Fruit fly (Drosophila melanogaster) whole organism, embryonic: ENCODE results near the gene Pbgs.

Source experiments
- ATbp ChIP-seq: fragments of 200-800 bp; sonication (Bioruptor generic); optimal IDR thresholded peaks from 2 replicates; lab custom pipeline; 2017; ENCODE audit warnings: missing biosample characterization, mild to moderate bottlenecking, missing genetic modification characterization, missing genetic modification reagents
- Blimp-1 ChIP-seq: fragments of 200-800 bp; sonication (Bioruptor generic); optimal IDR thresholded peaks from 3 replicates; lab custom pipeline; 2018; ENCODE audit warnings: missing biosample characterization, missing genetic modification characterization, mild to moderate bottlenecking, moderate library complexity, missing genetic modification reagents
- CG10979 ChIP-seq: fragments of 200-800 bp; sonication (Bioruptor generic); optimal IDR thresholded peaks from 2 replicates; lab custom pipeline; 2018; ENCODE audit warnings: missing biosample characterization, mild to moderate bottlenecking, missing genetic modification characterization, moderate library complexity
- CG11504 ChIP-seq: fragments of 200-800 bp; sonication (Bioruptor generic); optimal IDR thresholded peaks from 3 replicates; lab custom pipeline; 2019; ENCODE audit warnings: missing biosample characterization, mild to moderate bottlenecking, missing genetic modification characterization, moderate library complexity
- CG12071 ChIP-seq: fragments of 200-800 bp; sonication (Bioruptor generic); optimal IDR thresholded peaks from 3 replicates; lab custom pipeline; 2018; ENCODE audit warnings: missing biosample characterization, mild to moderate bottlenecking, missing genetic modification characterization
- CG13287 ChIP-seq: fragments of 200-800 bp; sonication (Bioruptor generic); IDR thresholded peaks from 2 replicates; pipeline ENCODE4 v1.3.6; 2022; ENCODE audit warnings: missing biosample characterization, missing genetic modification characterization; ENCODE audit not compliant: partially characterized antibody
- CG16863 ChIP-seq: fragments of 200-800 bp; sonication (Bioruptor generic); optimal IDR thresholded peaks from 3 replicates; lab custom pipeline; 2016; ENCODE audit warnings: missing biosample characterization, missing genetic modification characterization
- CG17385 ChIP-seq: fragments of 200-800 bp; sonication (Bioruptor generic); optimal IDR thresholded peaks from 3 replicates; lab custom pipeline; 2018; ENCODE audit warnings: missing biosample characterization, mild to moderate bottlenecking, missing genetic modification characterization
- CG17612 ChIP-seq: fragments of 200-800 bp; sonication (Bioruptor generic); IDR thresholded peaks from 2 replicates; pipeline ENCODE4 v1.3.6; 2022; ENCODE audit warnings: missing biosample characterization, missing genetic modification characterization
- CG18262 ChIP-seq: fragments of 200-800 bp; optimal IDR thresholded peaks from 3 replicates; lab custom pipeline; 2019; ENCODE audit warnings: missing biosample characterization, mild to moderate bottlenecking, missing genetic modification characterization, moderate library complexity
- CG18764 ChIP-seq: fragments of 200-800 bp; sonication (Bioruptor generic); optimal IDR thresholded peaks from 3 replicates; lab custom pipeline; 2016; ENCODE audit warnings: missing biosample characterization, missing genetic modification characterization
- CG2678 ChIP-seq: fragments of 200-800 bp; sonication (Bioruptor generic); optimal IDR thresholded peaks from 3 replicates; lab custom pipeline; 2019; ENCODE audit warnings: missing biosample characterization, mild to moderate bottlenecking, missing genetic modification characterization, moderate library complexity
- CG2712 ChIP-seq: fragments of 200-800 bp; optimal IDR thresholded peaks from 3 replicates; lab custom pipeline; 2019; ENCODE audit warnings: missing biosample characterization, mild to moderate bottlenecking, missing genetic modification characterization, moderate library complexity
- CG31365 ChIP-seq: fragments of 200-800 bp; sonication (Bioruptor generic); optimal IDR thresholded peaks from 2 replicates; lab custom pipeline; 2018; ENCODE audit warnings: missing biosample characterization, mild to moderate bottlenecking, missing genetic modification characterization
- CG31441 ChIP-seq: fragments of 200-800 bp; sonication (Bioruptor generic); IDR thresholded peaks from 2 replicates; pipeline ENCODE4 v1.3.6; 2022; ENCODE audit warnings: missing biosample characterization, missing genetic modification characterization
- CG5245 ChIP-seq: fragments of 200-800 bp; sonication (Bioruptor generic); optimal IDR thresholded peaks from 3 replicates; lab custom pipeline; 2016; ENCODE audit warnings: missing biosample characterization, missing genetic modification characterization
- CG6813 ChIP-seq: fragments of 200-800 bp; sonication (Bioruptor generic); optimal IDR thresholded peaks from 2 replicates; lab custom pipeline; 2017; ENCODE audit warnings: missing biosample characterization, missing genetic modification characterization, mild to moderate bottlenecking, moderate library complexity, missing genetic modification reagents
- CG7372 ChIP-seq: fragments of 200-800 bp; sonication (Bioruptor generic); IDR thresholded peaks from 2 replicates; pipeline ENCODE4 v1.3.6; 2022; ENCODE audit warnings: missing biosample characterization, missing genetic modification characterization
- CG7556 ChIP-seq: fragments of 200-800 bp; sonication (Bioruptor generic); optimal IDR thresholded peaks from 2 replicates; lab custom pipeline; 2017; ENCODE audit warnings: missing biosample characterization, mild to moderate bottlenecking, missing genetic modification characterization
- Dad ChIP-seq: fragments of 200-800 bp; sonication (Bioruptor generic); optimal IDR thresholded peaks from 3 replicates; lab custom pipeline; 2016; ENCODE audit warnings: missing biosample characterization, missing genetic modification characterization
- Dfd ChIP-seq, 2 experiments: fragments of >200 bp; optimal IDR thresholded peaks; 2 replicates each; lab custom pipeline; 2017; ENCODE audit warnings: missing biosample characterization in 2 of 2, missing genetic modification characterization in 2 of 2
- Dref ChIP-seq: fragments of 200-800 bp; sonication (Bioruptor generic); IDR thresholded peaks from 2 replicates; pipeline ENCODE4 v1.3.6; 2022; ENCODE audit warnings: missing biosample characterization, missing genetic modification characterization
- HLH54F ChIP-seq: fragments of 200-800 bp; sonication (Bioruptor generic); optimal IDR thresholded peaks from 3 replicates; lab custom pipeline; 2016; ENCODE audit warnings: missing biosample characterization, missing genetic modification characterization
- Hmx ChIP-seq: fragments of 200-800 bp; sonication (Bioruptor generic); optimal IDR thresholded peaks from 2 replicates; lab custom pipeline; 2016; ENCODE audit warnings: missing biosample characterization, missing genetic modification characterization
- Hr3 ChIP-seq: fragments of 200-800 bp; sonication (Bioruptor generic); optimal IDR thresholded peaks from 3 replicates; lab custom pipeline; 2016; ENCODE audit warnings: missing biosample characterization, missing genetic modification characterization
- Hr51 ChIP-seq, 2 experiments: fragments of 200-800 bp; sonication (Bioruptor generic); optimal IDR thresholded peaks; 2 replicates in 1 of 2; 3 replicates in 1 of 2; lab custom pipeline; 2016 to 2018; ENCODE audit warnings: missing biosample characterization in 2 of 2, missing genetic modification characterization in 2 of 2, mild to moderate bottlenecking in 1 of 2, moderate library complexity in 1 of 2
- Lhr ChIP-seq: fragments of 200-800 bp; sonication (Bioruptor generic); optimal IDR thresholded peaks from 3 replicates; lab custom pipeline; 2017; ENCODE audit warnings: mild to moderate bottlenecking, missing biosample characterization, missing genetic modification reagents, missing genetic modification characterization
- MBD-R2 ChIP-seq: fragments of 200-800 bp; sonication (Bioruptor generic); IDR thresholded peaks from 2 replicates; pipeline ENCODE4 v1.3.6; 2022; ENCODE audit warnings: missing biosample characterization, missing genetic modification characterization
- Nf-YB ChIP-seq: fragments of 200-800 bp; sonication (Bioruptor generic); optimal IDR thresholded peaks from 3 replicates; lab custom pipeline; 2019; ENCODE audit warnings: missing biosample characterization, mild to moderate bottlenecking, missing genetic modification characterization, moderate library complexity
- Nf-YC ChIP-seq: fragments of 200-800 bp; optimal IDR thresholded peaks from 3 replicates; lab custom pipeline; 2019; ENCODE audit warnings: missing biosample characterization, mild to moderate bottlenecking, missing genetic modification characterization, moderate library complexity
- Xrp1 ChIP-seq: fragments of 200-800 bp; sonication (Bioruptor generic); IDR thresholded peaks from 2 replicates; pipeline ENCODE4 v1.3.6; 2022; ENCODE audit warnings: missing biosample characterization, missing genetic modification characterization
- ab ChIP-seq: fragments of 200-800 bp; sonication (Bioruptor generic); optimal IDR thresholded peaks from 2 replicates; lab custom pipeline; 2016; ENCODE audit warnings: missing biosample characterization, missing genetic modification characterization
- bbx ChIP-seq: fragments of 200-800 bp; sonication (Bioruptor generic); IDR thresholded peaks from 2 replicates; pipeline ENCODE4 v1.3.6; 2022; ENCODE audit warnings: missing biosample characterization, missing genetic modification characterization; ENCODE audit not compliant: partially characterized antibody
- bsh ChIP-seq, 2 experiments: fragments of 200-800 bp; sonication (Bioruptor generic); optimal IDR thresholded peaks; 2 replicates each; lab custom pipeline; 2017 to 2018; ENCODE audit warnings: mild to moderate bottlenecking in 2 of 2, missing biosample characterization in 2 of 2, missing genetic modification characterization in 2 of 2, moderate library complexity in 1 of 2
- chif ChIP-seq, 2 experiments: fragments of 200-800 bp; sonication (Bioruptor generic); optimal IDR thresholded peaks; 3 replicates each; lab custom pipeline; 2016; ENCODE audit warnings: missing biosample characterization in 2 of 2, missing genetic modification characterization in 2 of 2
- dan ChIP-seq: fragments of 200-800 bp; sonication (Bioruptor generic); IDR thresholded peaks from 2 replicates; pipeline ENCODE4 v1.3.6; 2022; ENCODE audit warnings: missing biosample characterization, missing genetic modification characterization
- dmrt99B ChIP-seq: fragments of 200-800 bp; sonication (Bioruptor generic); optimal IDR thresholded peaks from 2 replicates; lab custom pipeline; 2018; ENCODE audit warnings: missing biosample characterization, mild to moderate bottlenecking, missing genetic modification characterization, moderate library complexity
- fd102C ChIP-seq: fragments of 200-800 bp; sonication (Bioruptor generic); optimal IDR thresholded peaks from 2 replicates; lab custom pipeline; 2018; ENCODE audit warnings: missing biosample characterization, mild to moderate bottlenecking, missing genetic modification characterization, moderate library complexity
- gem ChIP-seq: fragments of 200-800 bp; sonication (Bioruptor generic); optimal IDR thresholded peaks from 2 replicates; lab custom pipeline; 2019; ENCODE audit warnings: missing biosample characterization, mild to moderate bottlenecking, missing genetic modification characterization, moderate library complexity
- jigr1 ChIP-seq: fragments of 200-800 bp; sonication (Bioruptor generic); IDR thresholded peaks from 3 replicates; pipeline ENCODE4 v1.3.6; 2022; ENCODE audit warnings: missing biosample characterization, missing genetic modification characterization
- kni ChIP-seq: fragments of 200-800 bp; sonication (Bioruptor generic); optimal IDR thresholded peaks from 3 replicates; lab custom pipeline; 2017; ENCODE audit warnings: mild to moderate bottlenecking, missing biosample characterization, missing genetic modification reagents, missing genetic modification characterization
- lab ChIP-seq: fragments of 200-800 bp; sonication (Bioruptor generic); optimal IDR thresholded peaks from 3 replicates; lab custom pipeline; 2017; ENCODE audit warnings: missing biosample characterization, missing genetic modification characterization, mild to moderate bottlenecking, moderate library complexity, missing genetic modification reagents
- nmo ChIP-seq: fragments of 200-800 bp; sonication (Bioruptor generic); optimal IDR thresholded peaks from 2 replicates; lab custom pipeline; 2018; ENCODE audit warnings: missing biosample characterization, mild to moderate bottlenecking, missing genetic modification characterization, moderate library complexity
- otp ChIP-seq: fragments of 200-800 bp; sonication (Bioruptor generic); IDR thresholded peaks from 3 replicates; pipeline ENCODE4, ENCODE4 v1.3.6; 2022; ENCODE audit warnings: missing biosample characterization, missing genetic modification characterization
- psq ChIP-seq: fragments of 200-800 bp; sonication (Bioruptor generic); optimal IDR thresholded peaks from 2 replicates; lab custom pipeline; 2017; ENCODE audit warnings: missing biosample characterization, missing genetic modification characterization
- row ChIP-seq: fragments of 200-800 bp; sonication (Bioruptor generic); IDR thresholded peaks from 3 replicates; pipeline ENCODE4 v1.3.6; 2022; ENCODE audit warnings: missing biosample characterization, missing genetic modification characterization
- salm ChIP-seq: fragments of 200-800 bp; sonication (Bioruptor generic); optimal IDR thresholded peaks from 2 replicates; lab custom pipeline; 2018; ENCODE audit warnings: missing biosample characterization, mild to moderate bottlenecking, missing genetic modification characterization
- tgo ChIP-seq: fragments of 200-800 bp; sonication (Bioruptor generic); IDR thresholded peaks from 3 replicates; pipeline ENCODE4 v1.3.6; 2022; ENCODE audit warnings: missing biosample characterization, missing genetic modification characterization
- vvl ChIP-seq: fragments of 200-800 bp; sonication (Bioruptor generic); IDR thresholded peaks from 2 replicates; pipeline ENCODE4 v1.3.6; 2022; ENCODE audit warnings: missing biosample characterization, missing genetic modification characterization
- z ChIP-seq: fragments of 200-800 bp; sonication (Bioruptor generic); IDR thresholded peaks from 3 replicates; pipeline ENCODE4 v1.3.6; 2022; ENCODE audit warnings: missing biosample characterization, missing genetic modification characterization

Gene Pbgs

dm6 chr3L:12310505-12310904, 39.4 kb upstream of the Pbgs start, which contains the start of gene CG44355 (continued):
- TF ChIP-seq Nf-YC (tag; lab: Kevin White, UChicago): peak; percentile 74
- no peak for TF ChIP-seq psq (GFP tag; lab: Kevin White, UChicago)
- no peak for TF ChIP-seq Dref (GFP tag; lab: Robert Waterston, UW)
- no peak for TF ChIP-seq CG31365 (tag; lab: Kevin White, UChicago)
- TF ChIP-seq dan (GFP tag; lab: Robert Waterston, UW): no peak
- TF ChIP-seq MBD-R2 (GFP tag; lab: Robert Waterston, UW): no peak
- TF ChIP-seq CG16863 (GFP tag; lab: Kevin White, UChicago): no peak
- no peak for TF ChIP-seq bbx (GFP tag; lab: Robert Waterston, UW)
- TF ChIP-seq Nf-YB (GFP tag; lab: Kevin White, UChicago): peak; percentile 34
- peak; percentile 2 for TF ChIP-seq CG10979 (tag; lab: Kevin White, UChicago)
- TF ChIP-seq z (GFP tag; lab: Robert Waterston, UW): no peak
- TF ChIP-seq jigr1 (GFP tag; lab: Robert Waterston, UW): no peak
- no peak for TF ChIP-seq ab (GFP tag; lab: Kevin White, UChicago)
- no peak for TF ChIP-seq Dfd (GFP tag; optimal IDR thresholded peaks at IDR 0.05; lab: Kevin White, UChicago)
- TF ChIP-seq tgo (GFP tag; lab: Robert Waterston, UW): no peak
- TF ChIP-seq HLH54F: no peak
- no peak for TF ChIP-seq Lhr (GFP tag; lab: Kevin White, UChicago)
- TF ChIP-seq CG17612 (GFP tag; lab: Robert Waterston, UW): no peak
- TF ChIP-seq Dad (GFP tag; lab: Kevin White, UChicago): no peak
- no peak for TF ChIP-seq kni (GFP tag; lab: Kevin White, UChicago)
- TF ChIP-seq fd102C: no peak
- no peak for TF ChIP-seq CG13287 (GFP tag; lab: Robert Waterston, UW)
- no peak for TF ChIP-seq chif (GFP tag; optimal IDR thresholded peaks at IDR 0.05; lab: Kevin White, UChicago)
- TF ChIP-seq Hr3 (GFP tag; lab: Kevin White, UChicago): no peak
- no peak for TF ChIP-seq CG12071 (GFP tag; lab: Kevin White, UChicago)
- TF ChIP-seq CG11504 (tag; lab: Kevin White, UChicago): peak; percentile 34
- no peak for TF ChIP-seq otp (GFP tag; lab: Robert Waterston, UW)

- TF ChIP-seq row (GFP tag; lab: Robert Waterston, UW) (peak; percentile 40; the same call in 1 of the 3 replicates), CG6813 (GFP tag; lab: Kevin White, UChicago) (no peak), Hr51 (GFP tag; optimal IDR thresholded peaks at IDR 0.05; lab: Kevin White, UChicago) (peak in 1 of 2 experiments; percentile 26), Xrp1 (peak; percentile 34; the same call in 1 of the 2 replicates), CG18764 (no peak), CG17385 (GFP tag; lab: Kevin White, UChicago) (peak; percentile 12), vvl (GFP tag; lab: Robert Waterston, UW) (0 out of 2 replicates have a peak, but pooled peaks have one; percentile 6), bsh (GFP tag; optimal IDR thresholded peaks at IDR 0.05; lab: Kevin White, UChicago) (peak in 1 of 2 experiments; percentile 54), CG5245 (GFP tag; lab: Kevin White, UChicago) (no peak), dmrt99B (tag; lab: Kevin White, UChicago) (peak; percentile 8), nmo (peak; percentile 37), Blimp-1 (GFP tag; lab: Kevin White, UChicago) (peak; percentile 26), ATbp (peak; percentile 2), CG2678 (tag; lab: Kevin White, UChicago) (peak; percentile 47), CG18262 (tag; lab: Kevin White, UChicago) (peak; percentile 28), Hmx (no peak), CG31441 (GFP tag; lab: Robert Waterston, UW) (peak; percentile 42), salm (no peak), CG7556 (peak; percentile 15), CG2712 (tag; lab: Kevin White, UChicago) (peak; percentile 42), CG7372 (GFP tag; lab: Robert Waterston, UW) (no peak), gem (tag; lab: Kevin White, UChicago) (peak; percentile 53), tgo (GFP tag; lab: Robert Waterston, UW) (no peak), lab (GFP tag; lab: Kevin White, UChicago) (peak; percentile 25)
These were observed 34.8 kb upstream of the Pbgs start for dm6 chr3L:12305896-12306295.
